Fruit fly (Drosophila melanogaster): ENCODE data around the gene CG16815.

Gene CG16815

dm6 chr2L:13219281-13220092, 10.1 kb upstream of the CG16815 start, which contains the start of the genes CG9426 and mRF1 (continued):
- TF ChIP-seq al (GFP tag; IDR thresholded peaks at IDR 0.05): no peak
- peak; percentile 7 for TF ChIP-seq Jarid2 (GFP tag; optimal IDR thresholded peaks at IDR 0.05)
- no peak for TF ChIP-seq sim (GFP tag; IDR thresholded peaks at IDR 0.05)
- TF ChIP-seq dpn (GFP tag; optimal IDR thresholded peaks at IDR 0.05): peak; percentile 17 to 24
- no peak for TF ChIP-seq br (optimal IDR thresholded peaks at IDR 0.05)
- peak; percentile 61 for TF ChIP-seq CG17829 (tag; optimal IDR thresholded peaks at IDR 0.05)
- peak; percentile 6 for TF ChIP-seq CG13296 (GFP tag; optimal IDR thresholded peaks at IDR 0.05)
- TF ChIP-seq CG4328 (GFP tag; optimal IDR thresholded peaks at IDR 0.05): no peak
- TF ChIP-seq row (GFP tag; IDR thresholded peaks at IDR 0.05): peak; percentile 39; the same call in 1 of the 3 replicates
- TF ChIP-seq sug (tag; optimal IDR thresholded peaks at IDR 0.05): peak; percentile 50
- peak; percentile 96 for TF ChIP-seq inv (GFP tag; IDR thresholded peaks at IDR 0.05; ENCODE audit: partially characterized antibody)
- TF ChIP-seq Nf-YB (GFP tag; optimal IDR thresholded peaks at IDR 0.05): peak; percentile 84
- TF ChIP-seq CG8924 (tag; optimal IDR thresholded peaks at IDR 0.05): peak; percentile 62
- TF ChIP-seq sens (GFP tag): peak; percentile 88
- TF ChIP-seq bbx (GFP tag; IDR thresholded peaks at IDR 0.05; ENCODE audit: partially characterized antibody): peak; percentile 97
- TF ChIP-seq lbe (GFP tag; optimal IDR thresholded peaks at IDR 0.05): peak; percentile 34
- no peak for TF ChIP-seq CG1832 (GFP tag; optimal IDR thresholded peaks at IDR 0.05)
- no peak for TF ChIP-seq CG11723 (GFP tag; optimal IDR thresholded peaks at IDR 0.05)
- peak; percentile 63 for TF ChIP-seq CG11504 (tag; optimal IDR thresholded peaks at IDR 0.05)
- TF ChIP-seq chn (GFP tag; optimal IDR thresholded peaks at IDR 0.05): no peak
- no peak for TF ChIP-seq CG11247 (GFP tag; IDR thresholded peaks at IDR 0.05)
- peak; percentile 44; the same call in 1 of the 2 replicates for TF ChIP-seq CG32767 (GFP tag; IDR thresholded peaks at IDR 0.05)
- TF ChIP-seq CG1603 (tag; optimal IDR thresholded peaks at IDR 0.05): peak; percentile 54
- no peak for TF ChIP-seq CG3407 (GFP tag; optimal IDR thresholded peaks at IDR 0.05)
- no peak for TF ChIP-seq ind (GFP tag; optimal IDR thresholded peaks at IDR 0.05)
- peak; percentile 19 for TF ChIP-seq CG17186 (GFP tag; optimal IDR thresholded peaks at IDR 0.05)
- no peak for TF ChIP-seq CG11093 (GFP tag; IDR thresholded peaks at IDR 0.05)
- TF ChIP-seq CG7963 (GFP tag; IDR thresholded peaks at IDR 0.05; ENCODE audit: partially characterized antibody): peak; percentile 96
- no peak for TF ChIP-seq Sox100B (GFP tag; optimal IDR thresholded peaks at IDR 0.05)
- TF ChIP-seq CG11560 (tag; IDR thresholded peaks at IDR 0.05): no peak
- no peak for TF ChIP-seq CG8944 (GFP tag; optimal IDR thresholded peaks at IDR 0.05)
- TF ChIP-seq her (GFP tag; optimal IDR thresholded peaks at IDR 0.05): peak; percentile 22
- TF ChIP-seq CG8359 (GFP tag; optimal IDR thresholded peaks at IDR 0.05; ENCODE audit: borderline replicate concordance): no peak
- TF ChIP-seq cad (GFP tag; optimal IDR thresholded peaks at IDR 0.05): no peak
- TF ChIP-seq gsb-n (tag; optimal IDR thresholded peaks at IDR 0.05): no peak
- TF ChIP-seq Ada2b (GFP tag; IDR thresholded peaks at IDR 0.05): no peak
- no peak for TF ChIP-seq CG2889 (GFP tag; IDR thresholded peaks at IDR 0.05)
- no peak for TF ChIP-seq CG7357 (GFP tag; IDR thresholded peaks at IDR 0.05)
- peak; percentile 98 for TF ChIP-seq nerfin-2 (GFP tag; IDR thresholded peaks at IDR 0.05; ENCODE audit: partially characterized antibody)
- TF ChIP-seq MBD-R2 (GFP tag; IDR thresholded peaks at IDR 0.05): peak; percentile 83
- TF ChIP-seq CG6254 (GFP tag; optimal IDR thresholded peaks at IDR 0.05): no peak
- peak; percentile 86 for TF ChIP-seq Elba2 (GFP tag; optimal IDR thresholded peaks at IDR 0.05)
- no peak for TF ChIP-seq CG1792 (GFP tag; optimal IDR thresholded peaks at IDR 0.05)
- no peak for TF ChIP-seq CG12942 (GFP tag; optimal IDR thresholded peaks at IDR 0.05)
- TF ChIP-seq fu2 (GFP tag; optimal IDR thresholded peaks at IDR 0.05): peak; percentile 14
- TF ChIP-seq Opbp (GFP tag; IDR thresholded peaks at IDR 0.05; ENCODE audit: partially characterized antibody): peak; percentile 97
- TF ChIP-seq cas (GFP tag; IDR thresholded peaks at IDR 0.05): no peak
- peak; percentile 50 for TF ChIP-seq nmo (GFP tag; optimal IDR thresholded peaks at IDR 0.05)
- peak; percentile 20 for TF ChIP-seq CG17359 (tag; optimal IDR thresholded peaks at IDR 0.05)
- TF ChIP-seq Dad (GFP tag; optimal IDR thresholded peaks at IDR 0.05): no peak

Measured in whole organism, embryonic.